Worm (Caenorhabditis elegans) whole organism, late embryonic: Measurements from ENCODE around the gene glb-11.
A peak's percentile ranks its signal among the peaks of the same experiment; 100 is the strongest.

ENCODE experiments used
- C08G9.2 ChIP-seq: sonication (generic microtip); optimal IDR thresholded peaks from 2 replicates; lab custom pipeline; 2016; ENCODE audit warnings: mild to moderate bottlenecking, missing genetic modification characterization, moderate library complexity, missing compliant biosample characterization
- K02D7.2 ChIP-seq: sonication (generic microtip); optimal IDR thresholded peaks from 2 replicates; lab custom pipeline; 2017; ENCODE audit warnings: mild to moderate bottlenecking, missing genetic modification characterization, missing compliant biosample characterization
- T23F11.4 ChIP-seq: fragments of 200-800 bp; sonication (Bioruptor generic); optimal IDR thresholded peaks from 2 replicates; lab custom pipeline; 2018; ENCODE audit warnings: mild to moderate bottlenecking, missing genetic modification characterization, missing compliant biosample characterization
- Y22D7AL.16 ChIP-seq: sonication (generic microtip); optimal IDR thresholded peaks from 2 replicates; lab custom pipeline; 2016; ENCODE audit warnings: missing genetic modification characterization, missing compliant biosample characterization
- ahr-1 ChIP-seq: sonication (generic microtip); optimal IDR thresholded peaks from 2 replicates; lab custom pipeline; 2016; ENCODE audit warnings: missing genetic modification characterization, missing compliant biosample characterization
- ceh-14 ChIP-seq: sonication (generic microtip); optimal IDR thresholded peaks from 2 replicates; lab custom pipeline; 2016; ENCODE audit warnings: missing genotype, missing genetic modification characterization, missing compliant biosample characterization
- ceh-18 ChIP-seq: sonication (generic microtip); optimal IDR thresholded peaks from 2 replicates; lab custom pipeline; 2016; ENCODE audit warnings: missing genetic modification characterization, missing compliant biosample characterization
- ceh-19 ChIP-seq: fragments of 200-800 bp; sonication (Bioruptor generic); optimal IDR thresholded peaks from 2 replicates; lab custom pipeline; 2018; ENCODE audit warnings: mild to moderate bottlenecking, missing genetic modification characterization, missing compliant biosample characterization
- ceh-22 ChIP-seq: sonication (generic microtip); optimal IDR thresholded peaks from 2 replicates; lab custom pipeline; 2017; ENCODE audit warnings: missing biosample characterization, missing genetic modification characterization
- ceh-24 ChIP-seq: sonication (generic microtip); optimal IDR thresholded peaks from 2 replicates; lab custom pipeline; 2016; ENCODE audit warnings: mild to moderate bottlenecking, missing genetic modification characterization, missing compliant biosample characterization
- ceh-45 ChIP-seq: fragments of 200-800 bp; sonication (Bioruptor generic); IDR thresholded peaks from 2 replicates; pipeline ENCODE4 v1.3.6; 2022; ENCODE audit warnings: missing genetic modification reagents, missing genetic modification characterization, missing compliant biosample characterization
- che-1 ChIP-seq: sonication (generic microtip); optimal IDR thresholded peaks from 2 replicates; lab custom pipeline; 2016; ENCODE audit warnings: mild to moderate bottlenecking, missing genetic modification characterization, missing compliant biosample characterization
- dmd-4 ChIP-seq: sonication (generic microtip); optimal IDR thresholded peaks from 2 replicates; lab custom pipeline; 2016; ENCODE audit warnings: borderline replicate concordance, missing genetic modification characterization, missing compliant biosample characterization
- dve-1 ChIP-seq: sonication (generic microtip); optimal IDR thresholded peaks from 2 replicates; lab custom pipeline; 2017; ENCODE audit warnings: antibody characterized with exemption, mild to moderate bottlenecking, missing genetic modification characterization, missing compliant biosample characterization
- elt-2 ChIP-seq: sonication (generic microtip); optimal IDR thresholded peaks from 2 replicates; lab custom pipeline; 2016; ENCODE audit warnings: missing genetic modification reagents, missing genetic modification characterization, missing compliant biosample characterization
- eyg-1 ChIP-seq: sonication (generic microtip); optimal IDR thresholded peaks from 2 replicates; lab custom pipeline; 2016; ENCODE audit warnings: missing genotype, missing genetic modification characterization, missing compliant biosample characterization
- fkh-10 ChIP-seq: fragments of 150-350 bp; optimal IDR thresholded peaks from 2 replicates; lab custom pipeline; 2014; ENCODE audit warnings: missing biosample characterization, missing genetic modification reagents, missing genetic modification characterization
- gmeb-2 ChIP-seq: sonication (generic microtip); optimal IDR thresholded peaks from 2 replicates; lab custom pipeline; 2016; ENCODE audit warnings: missing genetic modification characterization, inconsistent platforms, missing compliant biosample characterization
- hlh-6 ChIP-seq: sonication (generic microtip); optimal IDR thresholded peaks from 2 replicates; lab custom pipeline; 2016; ENCODE audit warnings: missing genotype, missing genetic modification characterization, missing compliant biosample characterization
- hlh-8 ChIP-seq: sonication (generic microtip); optimal IDR thresholded peaks from 2 replicates; lab custom pipeline; 2016; ENCODE audit warnings: missing genotype, missing genetic modification characterization, missing compliant biosample characterization
- lim-6 ChIP-seq: sonication (generic microtip); optimal IDR thresholded peaks from 2 replicates; lab custom pipeline; 2016; ENCODE audit warnings: missing genetic modification characterization, missing compliant biosample characterization
- lin-11 ChIP-seq: fragments of 200-800 bp; sonication (Bioruptor generic); optimal IDR thresholded peaks from 2 replicates; lab custom pipeline; 2018; ENCODE audit warnings: mild to moderate bottlenecking, missing genetic modification characterization, missing compliant biosample characterization
- madf-2 ChIP-seq: sonication (generic microtip); optimal IDR thresholded peaks from 2 replicates; lab custom pipeline; 2017; ENCODE audit warnings: missing genetic modification characterization, missing compliant biosample characterization
- nfya-1 ChIP-seq: sonication (generic microtip); optimal IDR thresholded peaks from 2 replicates; lab custom pipeline; 2017; ENCODE audit warnings: missing genetic modification characterization, mild to moderate bottlenecking, missing compliant biosample characterization, antibody characterized with exemption, moderate library complexity
- nhr-11 ChIP-seq: fragments of 150-350 bp; optimal IDR thresholded peaks from 2 replicates; lab custom pipeline; 2014; ENCODE audit warnings: missing biosample characterization, missing genetic modification characterization
- npax-4 ChIP-seq: sonication (generic microtip); optimal IDR thresholded peaks from 2 replicates; lab custom pipeline; 2016; ENCODE audit warnings: missing genetic modification characterization, missing compliant biosample characterization
- odd-2 ChIP-seq: sonication (generic microtip); optimal IDR thresholded peaks from 2 replicates; lab custom pipeline; 2017; ENCODE audit warnings: antibody characterized with exemption, mild to moderate bottlenecking, missing genetic modification characterization, missing compliant biosample characterization
- pax-1 ChIP-seq: fragments of 150-350 bp; optimal IDR thresholded peaks from 2 replicates; lab custom pipeline; 2014; ENCODE audit warnings: missing biosample characterization, missing genetic modification characterization
- pha-2 ChIP-seq: sonication (generic microtip); optimal IDR thresholded peaks from 2 replicates; lab custom pipeline; 2017; ENCODE audit warnings: mild to moderate bottlenecking, missing genetic modification characterization, missing compliant biosample characterization
- pha-4 ChIP-seq: fragments of 150-350 bp; optimal IDR thresholded peaks from 2 replicates; lab custom pipeline; 2018; ENCODE audit warnings: missing biosample characterization, missing genetic modification reagents, missing genetic modification characterization
- pros-1 ChIP-seq: fragments of 150-350 bp; optimal IDR thresholded peaks from 2 replicates; lab custom pipeline; 2014; ENCODE audit warnings: missing biosample characterization, missing genetic modification reagents, missing genetic modification characterization
- ref-2 ChIP-seq: sonication (generic microtip); optimal IDR thresholded peaks from 2 replicates; lab custom pipeline; 2016; ENCODE audit warnings: missing genetic modification characterization, missing compliant biosample characterization
- rnt-1 ChIP-seq: sonication (generic microtip); optimal IDR thresholded peaks from 2 replicates; lab custom pipeline; 2016; ENCODE audit warnings: missing genetic modification characterization, missing compliant biosample characterization
- sdc-2 ChIP-seq: sonication (generic microtip); optimal IDR thresholded peaks from 2 replicates; lab custom pipeline; 2016; ENCODE audit warnings: missing genotype, missing genetic modification characterization, missing compliant biosample characterization
- sox-2 ChIP-seq: fragments of 200-800 bp; sonication (Bioruptor generic); IDR thresholded peaks from 2 replicates; pipeline ENCODE4 v1.3.6; 2022; ENCODE audit warnings: missing genetic modification reagents, missing genetic modification characterization, missing compliant biosample characterization
- syd-9 ChIP-seq: sonication (generic microtip); optimal IDR thresholded peaks from 2 replicates; lab custom pipeline; 2016; ENCODE audit warnings: mild to moderate bottlenecking, missing genetic modification characterization, moderate library complexity, missing compliant biosample characterization
- ttx-3 ChIP-seq: sonication (generic microtip); optimal IDR thresholded peaks from 2 replicates; lab custom pipeline; 2016; ENCODE audit warnings: missing genetic modification reagents, missing genetic modification characterization, missing compliant biosample characterization
- unc-42 ChIP-seq: sonication (generic microtip); optimal IDR thresholded peaks from 2 replicates; lab custom pipeline; 2016; ENCODE audit warnings: missing genotype, missing genetic modification characterization, missing compliant biosample characterization
- unc-55 ChIP-seq: sonication (generic microtip); optimal IDR thresholded peaks from 2 replicates; lab custom pipeline; 2017; ENCODE audit warnings: missing biosample characterization, missing genetic modification reagents, missing genetic modification characterization
- unc-86 ChIP-seq: sonication (generic microtip); optimal IDR thresholded peaks from 2 replicates; lab custom pipeline; 2016; ENCODE audit warnings: missing genetic modification characterization, missing compliant biosample characterization
- zip-5 ChIP-seq: sonication (generic microtip); optimal IDR thresholded peaks from 2 replicates; lab custom pipeline; 2016; ENCODE audit warnings: missing genetic modification characterization, missing compliant biosample characterization
- ztf-16 ChIP-seq: sonication (generic microtip); optimal IDR thresholded peaks from 2 replicates; lab custom pipeline; 2017; ENCODE audit warnings: missing genetic modification characterization, missing compliant biosample characterization

The glb-11 gene

ce11 chrIII:3957119-3957739, 34.8 kb downstream of the glb-11 start:
- TF ChIP-seq syd-9 (tag; lab: Kevin White, UChicago) = no peak
- TF ChIP-seq C08G9.2 (tag; lab: Kevin White, UChicago) = no peak
- no peak for TF ChIP-seq ttx-3 (tag; lab: Kevin White, UChicago)
- TF ChIP-seq rnt-1 (tag; lab: Kevin White, UChicago) = no peak
- no peak for TF ChIP-seq npax-4 (tag; lab: Kevin White, UChicago)
- TF ChIP-seq unc-55 (GFP tag; lab: Kevin White, UChicago) = no peak
- no peak for TF ChIP-seq unc-42 (tag; lab: Kevin White, UChicago)
- no peak for TF ChIP-seq pha-4 (tag; lab: Kevin White, UChicago)
- TF ChIP-seq ceh-19 (GFP tag; lab: Kevin White, UChicago) = no peak
- no peak for TF ChIP-seq nhr-11 (tag; lab: Kevin White, UChicago)
- no peak for TF ChIP-seq dve-1 (tag; lab: Kevin White, UChicago)
- TF ChIP-seq odd-2 (tag; lab: Kevin White, UChicago) = no peak
- no peak for TF ChIP-seq nfya-1 (tag; lab: Kevin White, UChicago)
- no peak for TF ChIP-seq gmeb-2 (tag; lab: Kevin White, UChicago)
- no peak for TF ChIP-seq fkh-10 (GFP tag; lab: Kevin White, UChicago)
- TF ChIP-seq ceh-24 (tag; lab: Kevin White, UChicago) = no peak

ce11 chrIII:3956293-3956692, 35.7 kb downstream of the glb-11 start, which contains the start of gene F37A8.5:
F37A8.5 (plus strand) TSS chrIII:3956624.
- TF ChIP-seq unc-42 (tag; lab: Kevin White, UChicago) (peak; percentile 65), unc-86 (no peak)

ce11 chrIII:3955674-3956073, 36.3 kb downstream of the glb-11 start:
- TF ChIP-seq zip-5 = no peak
- TF ChIP-seq K02D7.2 (tag; lab: Kevin White, UChicago) = no peak
- no peak for TF ChIP-seq ceh-18 (tag; lab: Kevin White, UChicago)
- TF ChIP-seq pha-2 (tag; lab: Kevin White, UChicago) = no peak
- TF ChIP-seq ceh-45 (GFP tag; lab: Robert Waterston, UW) = no peak
- no peak for TF ChIP-seq unc-55 (GFP tag; lab: Kevin White, UChicago)
- no peak for TF ChIP-seq dmd-4 (tag; lab: Kevin White, UChicago)
- TF ChIP-seq eyg-1 (tag; lab: Kevin White, UChicago) = no peak
- no peak for TF ChIP-seq che-1 (tag; lab: Kevin White, UChicago)
- TF ChIP-seq elt-2 (tag; lab: Kevin White, UChicago) = no peak
- TF ChIP-seq sdc-2 (tag; lab: Kevin White, UChicago) = no peak
- no peak for TF ChIP-seq Y22D7AL.16 (tag; lab: Kevin White, UChicago)
- no peak for TF ChIP-seq nhr-11 (tag; lab: Kevin White, UChicago)
- TF ChIP-seq lim-6 (tag; lab: Kevin White, UChicago) = no peak
- TF ChIP-seq dve-1 (tag; lab: Kevin White, UChicago) = no peak
- no peak for TF ChIP-seq madf-2 (tag; lab: Kevin White, UChicago)
- TF ChIP-seq, all 69 proteins: peak for 0

DNA sequence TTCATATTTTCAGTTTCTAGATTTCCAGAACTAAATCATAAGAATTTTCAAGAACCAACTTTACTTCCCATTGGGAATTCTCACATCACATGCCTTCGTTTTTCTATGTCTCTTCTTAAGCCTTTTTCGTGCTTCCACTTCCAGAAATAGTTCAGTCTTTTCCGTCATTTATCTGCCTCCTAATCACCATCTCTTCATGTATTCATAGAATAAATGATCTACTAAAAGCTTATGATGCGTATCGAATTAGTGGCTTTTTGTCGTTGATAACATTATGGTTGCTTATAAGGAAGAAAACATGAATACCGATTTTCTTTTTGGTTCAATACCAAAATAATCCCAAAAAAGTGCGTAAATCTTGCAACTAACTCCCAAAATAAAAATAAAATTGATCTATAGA, 37.2 kb downstream of the glb-11 start:
- TF ChIP-seq ahr-1 (tag; lab: Kevin White, UChicago) (no peak), ztf-16 (tag; lab: Kevin White, UChicago) (no peak), madf-2 (tag; lab: Kevin White, UChicago) (no peak), rnt-1 (tag; lab: Kevin White, UChicago) (no peak), ceh-22 (tag; lab: Kevin White, UChicago) (no peak), ceh-19 (GFP tag; lab: Kevin White, UChicago) (no peak), ceh-14 (no peak), ref-2 (tag; lab: Kevin White, UChicago) (no peak), T23F11.4 (no peak), pax-1 (tag; lab: Kevin White, UChicago) (no peak), hlh-6 (no peak), npax-4 (tag; lab: Kevin White, UChicago) (no peak), sox-2 (no peak), nfya-1 (tag; lab: Kevin White, UChicago) (no peak), pros-1 (tag; lab: Kevin White, UChicago) (no peak), lin-11 (tag; lab: Kevin White, UChicago) (no peak), hlh-8 (tag; lab: Kevin White, UChicago) (no peak), nhr-11 (tag; lab: Kevin White, UChicago) (no peak), dve-1 (tag; lab: Kevin White, UChicago) (no peak)
